Worm (Caenorhabditis elegans): ENCODE results near the gene sbds-1.

- TF ChIP-seq him-1 (tag; optimal IDR thresholded peaks at IDR 0.05), result no peak
- no peak for TF ChIP-seq dao-5 (tag; optimal IDR thresholded peaks at IDR 0.05)
Measured at ce11 chrIII:617467-617866, 20.8 kb downstream of the sbds-1 start, which contains the start of gene T19C3.2.
